Worm (Caenorhabditis elegans) whole organism, L4 larva: Measurements from ENCODE around the gene K10C2.6.

Source experiments
- D1046.2 ChIP-seq: fragments of 200-800 bp; sonication (Bioruptor generic); IDR thresholded peaks from 2 replicates; pipeline ENCODE4 v1.3.6; 2022; ENCODE audit warnings: missing genetic modification characterization, missing compliant biosample characterization
- R02D3.7 ChIP-seq: fragments of 150-350 bp; sonication (generic microtip); optimal IDR thresholded peaks from 3 replicates; lab custom pipeline; 2014; ENCODE audit warnings: missing biosample characterization, missing genetic modification characterization
- T26A8.4 ChIP-seq: fragments of 200-800 bp; sonication (Bioruptor generic); IDR thresholded peaks from 2 replicates; pipeline ENCODE4 v1.3.6; 2022; ENCODE audit warnings: missing genetic modification characterization, missing compliant biosample characterization
- Y105C5A.15 ChIP-seq: fragments of 200-800 bp; sonication (Bioruptor generic); IDR thresholded peaks from 2 replicates; pipeline ENCODE4 v1.3.6; 2022; ENCODE audit warnings: missing genetic modification characterization, missing compliant biosample characterization
- Y48G9A.11 ChIP-seq: fragments of 200-800 bp; sonication (Bioruptor generic); IDR thresholded peaks from 2 replicates; pipeline ENCODE4 v1.3.6; 2022; ENCODE audit warnings: missing genetic modification reagents, missing genetic modification characterization, missing compliant biosample characterization
- Y75B8A.6 ChIP-seq: fragments of 200-800 bp; sonication (Bioruptor generic); IDR thresholded peaks from 2 replicates; pipeline ENCODE4 v1.3.6; 2022; ENCODE audit warnings: missing genetic modification reagents, missing genetic modification characterization, missing compliant biosample characterization
- aly-2 ChIP-seq: sonication (generic microtip); optimal IDR thresholded peaks from 2 replicates; lab custom pipeline; 2018; ENCODE audit warnings: missing biosample characterization, missing genetic modification characterization
- arid-1 ChIP-seq: fragments of 200-800 bp; sonication (Bioruptor generic); conservative IDR thresholded peaks from 2 replicates; pipeline ENCODE4 v1.3.6; 2022; ENCODE audit warnings: missing genetic modification reagents, missing genetic modification characterization, missing compliant biosample characterization
- ceh-82 ChIP-seq: sonication (generic microtip); optimal IDR thresholded peaks from 2 replicates; lab custom pipeline; 2017; ENCODE audit warnings: missing biosample characterization, missing genetic modification characterization
- ces-1 ChIP-seq: fragments of 150-350 bp; sonication (generic microtip); optimal IDR thresholded peaks from 4 replicates; lab custom pipeline; 2014; ENCODE audit warnings: missing biosample characterization, missing genetic modification reagents, missing genetic modification characterization
- cey-2 ChIP-seq: sonication (generic microtip); optimal IDR thresholded peaks from 3 replicates; lab custom pipeline; 2017; ENCODE audit warnings: missing genetic modification characterization, mild to moderate bottlenecking, missing compliant biosample characterization, antibody characterized with exemption, borderline replicate concordance; ENCODE audit not compliant: insufficient read depth
- ctbp-1 ChIP-seq: fragments of 200-800 bp; sonication (Bioruptor generic); IDR thresholded peaks from 2 replicates; pipeline ENCODE4 v1.3.6; 2022; ENCODE audit warnings: missing genetic modification reagents, missing genetic modification characterization, missing compliant biosample characterization
- daf-16 ChIP-seq, 3 experiments: sonication (generic microtip); optimal IDR thresholded peaks; 2 replicates each; lab custom pipeline; 2016 to 2017; ENCODE audit warnings: missing genetic modification characterization in 3 of 3, missing genetic modification reagents in 3 of 3, mild to moderate bottlenecking in 2 of 3, missing compliant biosample characterization in 2 of 3, missing biosample characterization in 1 of 3, moderate library complexity in 1 of 3
- daf-19 ChIP-seq: fragments of 200-800 bp; sonication (Bioruptor generic); conservative IDR thresholded peaks from 2 replicates; pipeline ENCODE4 v1.3.6; 2022; ENCODE audit warnings: missing genetic modification characterization, missing compliant biosample characterization
- daf-8 ChIP-seq: fragments of 200-800 bp; sonication (Bioruptor generic); IDR thresholded peaks from 2 replicates; pipeline ENCODE4 v1.3.6; 2022; ENCODE audit warnings: missing genetic modification characterization, missing compliant biosample characterization
- dve-1 ChIP-seq: sonication (generic microtip); optimal IDR thresholded peaks from 2 replicates; lab custom pipeline; 2017; ENCODE audit warnings: antibody characterized with exemption, mild to moderate bottlenecking, missing genetic modification characterization, missing compliant biosample characterization; ENCODE audit not compliant: insufficient read depth
- egl-43 ChIP-seq: fragments of 200-800 bp; sonication (Bioruptor generic); IDR thresholded peaks from 2 replicates; pipeline ENCODE4 v1.3.6; 2022; ENCODE audit warnings: missing genetic modification reagents, missing genetic modification characterization, missing compliant biosample characterization
- gei-8 ChIP-seq: fragments of 200-800 bp; sonication (Bioruptor generic); optimal IDR thresholded peaks from 2 replicates; lab custom pipeline; 2018; ENCODE audit warnings: mild to moderate bottlenecking, missing genetic modification characterization, missing compliant biosample characterization
- hlh-11 ChIP-seq: fragments of 200-800 bp; sonication (Bioruptor generic); optimal IDR thresholded peaks from 2 replicates; lab custom pipeline; 2018; ENCODE audit warnings: mild to moderate bottlenecking, missing genetic modification characterization, missing compliant biosample characterization
- hlh-30 ChIP-seq: sonication (generic microtip); optimal IDR thresholded peaks from 2 replicates; lab custom pipeline; 2017; ENCODE audit warnings: antibody characterized with exemption, mild to moderate bottlenecking, missing genetic modification characterization, missing compliant biosample characterization; ENCODE audit not compliant: insufficient read depth
- lin-1 ChIP-seq: fragments of 200-800 bp; sonication (Bioruptor generic); IDR thresholded peaks from 2 replicates; pipeline ENCODE4 v1.3.6; 2022; ENCODE audit warnings: missing genetic modification reagents, missing genetic modification characterization, missing compliant biosample characterization
- lin-13 ChIP-seq: fragments of 150-350 bp; optimal IDR thresholded peaks from 2 replicates; lab custom pipeline; 2014; ENCODE audit warnings: missing biosample characterization, missing genetic modification reagents, missing genetic modification characterization
- lin-29 ChIP-seq: fragments of 200-800 bp; sonication (Bioruptor generic); IDR thresholded peaks from 2 replicates; pipeline ENCODE4 v1.3.6; 2022; ENCODE audit warnings: missing genetic modification reagents, missing genetic modification characterization, missing compliant biosample characterization
- lsy-2 ChIP-seq, 2 experiments: fragments of 150-350 bp in 1 of 2; sonication (generic microtip) in 1 of 2; optimal IDR thresholded peaks; 2 replicates each; lab custom pipeline; 2014 to 2017; ENCODE audit warnings: missing biosample characterization in 2 of 2, missing genetic modification characterization in 2 of 2
- mxl-2 ChIP-seq: fragments of 200-800 bp; sonication (Bioruptor generic); conservative IDR thresholded peaks from 2 replicates; pipeline ENCODE4 v1.3.6; 2022; ENCODE audit warnings: missing genetic modification reagents, missing genetic modification characterization, missing compliant biosample characterization
- mxl-3 ChIP-seq: fragments of 200-800 bp; sonication (Bioruptor generic); optimal IDR thresholded peaks from 2 replicates; lab custom pipeline; 2018; ENCODE audit warnings: mild to moderate bottlenecking, missing genetic modification characterization, missing compliant biosample characterization
- nhr-25 ChIP-seq: sonication (generic microtip); optimal IDR thresholded peaks from 2 replicates; lab custom pipeline; 2017; ENCODE audit warnings: missing genetic modification characterization, mild to moderate bottlenecking, missing compliant biosample characterization, antibody characterized with exemption, moderate library complexity, borderline replicate concordance; ENCODE audit not compliant: insufficient read depth
- nhr-28 ChIP-seq: fragments of 150-350 bp; optimal IDR thresholded peaks from 2 replicates; lab custom pipeline; 2014; ENCODE audit warnings: missing biosample characterization, missing genetic modification characterization
- nhr-41 ChIP-seq: fragments of 200-800 bp; sonication (Bioruptor generic); IDR thresholded peaks from 2 replicates; pipeline ENCODE4 v1.3.6; 2022; ENCODE audit warnings: missing genetic modification reagents, missing genetic modification characterization, missing compliant biosample characterization
- nhr-42 ChIP-seq: fragments of 200-800 bp; sonication (Bioruptor generic); IDR thresholded peaks from 2 replicates; pipeline ENCODE4 v1.3.6; 2022; ENCODE audit warnings: missing genetic modification characterization, missing compliant biosample characterization
- nhr-76 ChIP-seq: fragments of 150-350 bp; optimal IDR thresholded peaks from 2 replicates; lab custom pipeline; 2014; ENCODE audit warnings: missing biosample characterization, missing genetic modification characterization
- php-3 ChIP-seq: fragments of 200-800 bp; sonication (Bioruptor generic); IDR thresholded peaks from 2 replicates; pipeline ENCODE4 v1.3.6; 2022; ENCODE audit warnings: missing genetic modification reagents, missing genetic modification characterization, missing compliant biosample characterization
- rbr-2 ChIP-seq: sonication (generic microtip); optimal IDR thresholded peaks from 2 replicates; lab custom pipeline; 2016; ENCODE audit warnings: missing genotype, missing genetic modification characterization, missing compliant biosample characterization
- saeg-2 ChIP-seq: fragments of 200-800 bp; sonication (Bioruptor generic); IDR thresholded peaks from 2 replicates; pipeline ENCODE4 v1.3.6; 2022; ENCODE audit warnings: missing genetic modification reagents, missing genetic modification characterization, missing compliant biosample characterization
- sdz-12 ChIP-seq: fragments of 200-800 bp; sonication (Bioruptor generic); optimal IDR thresholded peaks from 2 replicates; lab custom pipeline; 2018; ENCODE audit warnings: mild to moderate bottlenecking, missing genetic modification characterization, missing compliant biosample characterization
- skn-1 ChIP-seq: fragments of 150-350 bp; optimal IDR thresholded peaks from 2 replicates; lab custom pipeline; 2014; ENCODE audit warnings: missing biosample characterization, missing genetic modification characterization
- snpc-4 ChIP-seq: fragments of 150-350 bp; optimal IDR thresholded peaks from 2 replicates; lab custom pipeline; 2014; ENCODE audit warnings: missing biosample characterization, missing genetic modification characterization
- spr-1 ChIP-seq: sonication (generic microtip); optimal IDR thresholded peaks from 2 replicates; lab custom pipeline; 2016; ENCODE audit warnings: mild to moderate bottlenecking, missing genetic modification characterization, missing compliant biosample characterization
- tag-97 ChIP-seq: fragments of 200-800 bp; sonication (Bioruptor generic); IDR thresholded peaks from 2 replicates; pipeline ENCODE4 v1.3.6; 2022; ENCODE audit warnings: missing genetic modification characterization, missing compliant biosample characterization
- unc-39 ChIP-seq: sonication (generic microtip); optimal IDR thresholded peaks from 2 replicates; lab custom pipeline; 2017; ENCODE audit warnings: missing biosample characterization, missing genetic modification characterization
- zag-1 ChIP-seq: fragments of 150-350 bp; optimal IDR thresholded peaks from 2 replicates; lab custom pipeline; 2014; ENCODE audit warnings: missing biosample characterization, missing genetic modification characterization
- zfp-2 ChIP-seq: sonication (generic microtip); optimal IDR thresholded peaks from 2 replicates; lab custom pipeline; 2016; ENCODE audit warnings: mild to moderate bottlenecking, missing genetic modification characterization, missing compliant biosample characterization
- zfp-3 ChIP-seq: fragments of 200-800 bp; sonication (Bioruptor generic); conservative IDR thresholded peaks from 2 replicates; pipeline ENCODE4 v1.3.6; 2022; ENCODE audit warnings: missing genetic modification reagents, missing genetic modification characterization, missing compliant biosample characterization
- zip-11 ChIP-seq: fragments of 200-800 bp; sonication (Bioruptor generic); IDR thresholded peaks from 2 replicates; pipeline ENCODE4 v1.3.6; 2022; ENCODE audit warnings: missing genetic modification characterization, missing compliant biosample characterization
- zip-2 ChIP-seq: fragments of 150-350 bp; optimal IDR thresholded peaks from 2 replicates; lab custom pipeline; 2014; ENCODE audit warnings: missing biosample characterization, missing genetic modification characterization
- ztf-11 ChIP-seq: fragments of 150-350 bp; optimal IDR thresholded peaks from 2 replicates; lab custom pipeline; 2014; ENCODE audit warnings: missing biosample characterization, missing genetic modification characterization

Gene K10C2.6

ce11 chrX:6437545-6437944 lies 13.7 kb upstream of the K10C2.6 start, which contains the start of gene K10C2.8:
TSS of gene K10C2.8 (minus strand) at chrX:6437645.
- TF ChIP-seq lsy-2 (tag; optimal IDR thresholded peaks at IDR 0.05; lab: Kevin White, UChicago) (no peak), gei-8 (GFP tag; lab: Kevin White, UChicago) (no peak), lin-1 (no peak), php-3 (no peak), saeg-2 (GFP tag; lab: Robert Waterston, UW) (no peak), ctbp-1 (no peak), lin-13 (GFP tag; lab: Kevin White, UChicago) (no peak), zfp-2 (tag; lab: Kevin White, UChicago) (no peak), zip-11 (GFP tag; lab: Robert Waterston, UW) (no peak)
- TF ChIP-seq, all 104 proteins: peak for 0

ce11 chrX:6440464-6440863 lies 10.8 kb upstream of the K10C2.6 start, which contains the start of gene K10C2.14:
TSS of gene K10C2.14 (minus strand) at chrX:6440564.
- no peak for TF ChIP-seq sdz-12 (GFP tag; lab: Kevin White, UChicago)
- TF ChIP-seq nhr-41 (GFP tag; lab: Robert Waterston, UW), result no peak
- TF ChIP-seq unc-39 (tag; lab: Kevin White, UChicago), result no peak
- no peak for TF ChIP-seq Y48G9A.11 (GFP tag; lab: Robert Waterston, UW)
- TF ChIP-seq Y75B8A.6, result no peak
- TF ChIP-seq nhr-76 (tag; lab: Kevin White, UChicago), result no peak
- TF ChIP-seq lin-13 (GFP tag; lab: Kevin White, UChicago), result no peak
- TF ChIP-seq zag-1, result no peak
- no peak for TF ChIP-seq hlh-11 (tag; lab: Kevin White, UChicago)
- TF ChIP-seq Y105C5A.15 (GFP tag; lab: Robert Waterston, UW), result no peak
- no peak for TF ChIP-seq lin-1
- no peak for TF ChIP-seq mxl-2 (GFP tag; lab: Robert Waterston, UW)
- no peak for TF ChIP-seq daf-8
- TF ChIP-seq mxl-3, result no peak
- no peak for TF ChIP-seq snpc-4 (tag; lab: Kevin White, UChicago)
- no peak for TF ChIP-seq daf-19
- TF ChIP-seq aly-2 (tag; lab: Kevin White, UChicago), result no peak
- TF ChIP-seq egl-43 (GFP tag; lab: Robert Waterston, UW), result no peak
- TF ChIP-seq hlh-30 (tag; lab: Kevin White, UChicago), result no peak

ce11 chrX:6443373-6443772 lies 7.9 kb upstream of the K10C2.6 start, which contains the start of gene K10C2.7:
TSS of gene K10C2.7 (minus strand) at chrX:6443473.
- TF ChIP-seq lin-29 (no peak), ces-1 (no peak), dve-1 (tag; lab: Kevin White, UChicago) (peak; percentile 19), T26A8.4 (GFP tag; lab: Robert Waterston, UW) (no peak)

- no peak for TF ChIP-seq zfp-3 (GFP tag; lab: Robert Waterston, UW)
- TF ChIP-seq rbr-2 (tag; lab: Kevin White, UChicago), result no peak
- TF ChIP-seq ztf-11 (tag; lab: Kevin White, UChicago), result no peak
- peak; percentile 89 for TF ChIP-seq dve-1 (tag; lab: Kevin White, UChicago)
- TF ChIP-seq hlh-30 (tag; lab: Kevin White, UChicago), result no peak
- TF ChIP-seq ceh-82, result no peak
- TF ChIP-seq unc-39 (tag; lab: Kevin White, UChicago), result no peak
- no peak for TF ChIP-seq snpc-4 (tag; lab: Kevin White, UChicago)
- no peak for TF ChIP-seq daf-16 (GFP tag; optimal IDR thresholded peaks at IDR 0.05; lab: Kevin White, UChicago)
- TF ChIP-seq daf-16 (tag; optimal IDR thresholded peaks at IDR 0.05; lab: Kevin White, UChicago), result peak; percentile 91
- TF ChIP-seq zip-2 (tag; lab: Kevin White, UChicago), result no peak
- TF ChIP-seq R02D3.7 (tag; lab: Kevin White, UChicago), result no peak
- no peak for TF ChIP-seq arid-1 (GFP tag; lab: Robert Waterston, UW)
- TF ChIP-seq nhr-28, result peak; percentile 22
- no peak for TF ChIP-seq zag-1
- TF ChIP-seq D1046.2 (GFP tag; lab: Robert Waterston, UW), result no peak
- no peak for TF ChIP-seq tag-97
- TF ChIP-seq nhr-25 (tag; lab: Kevin White, UChicago), result no peak
- TF ChIP-seq spr-1 (tag; lab: Kevin White, UChicago), result no peak
- no peak for TF ChIP-seq nhr-42
- TF ChIP-seq cey-2, result no peak
- no peak for TF ChIP-seq skn-1 (tag; lab: Kevin White, UChicago)
Observed at ce11 chrX:6445239-6445638, 6.0 kb upstream of the K10C2.6 start.
